Worm (Caenorhabditis elegans): ENCODE results near the gene C02E7.10.

DNA sequence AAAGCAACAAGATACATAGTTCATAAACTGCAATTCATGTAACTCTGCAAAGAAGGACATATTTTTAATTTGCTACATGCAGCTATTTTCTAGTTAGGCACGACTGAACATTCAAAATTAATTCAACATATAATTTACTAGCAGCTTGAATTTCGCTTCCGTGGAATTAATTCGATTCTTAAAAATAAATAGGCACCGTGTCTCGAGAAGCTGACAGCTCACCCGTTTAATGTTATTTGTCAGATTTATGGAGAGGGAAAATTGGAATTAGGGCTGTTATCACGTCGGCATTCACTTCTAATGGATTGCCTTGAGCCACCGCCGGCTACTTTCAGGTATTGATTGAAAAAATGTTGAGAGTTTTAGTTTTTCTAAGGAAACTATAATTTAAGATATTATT, 6.5 kb downstream of the C02E7.10 start, which contains the start of gene srh-21:
- TF ChIP-seq ZK185.1 (tag; optimal IDR thresholded peaks at IDR 0.05; ENCODE audit: poor library complexity, severe bottlenecking) (no peak), nfya-2 (GFP tag; IDR thresholded peaks at IDR 0.05) (no peak), F22D6.2 (tag; optimal IDR thresholded peaks at IDR 0.05) (no peak), Y53G8AR.9 (GFP tag; conservative IDR thresholded peaks at IDR 0.05) (no peak), bed-1 (GFP tag; IDR thresholded peaks at IDR 0.05) (no peak), sea-2 (GFP tag; IDR thresholded peaks at IDR 0.05) (no peak), ekl-4 (GFP tag; IDR thresholded peaks at IDR 0.05) (no peak)

All from whole organism, young adult.